Fruit fly (Drosophila melanogaster) whole organism, wandering third instar larva: ENCODE data around the gene caup.

ENCODE experiments used
- GATAd ChIP-seq: sonication (Bioruptor generic); optimal IDR thresholded peaks from 2 replicates; lab custom pipeline; 2016; ENCODE audit warnings: missing biosample characterization, missing genetic modification characterization
- Hr83 ChIP-seq: fragments of 200-300 bp; sonication (Bioruptor generic); optimal IDR thresholded peaks from 2 replicates; lab custom pipeline; 2016; ENCODE audit warnings: missing biosample characterization, mild to moderate bottlenecking, missing genetic modification characterization, moderate library complexity; ENCODE audit not compliant: poor library complexity, severe bottlenecking
- Mio ChIP-seq: sonication (Bioruptor generic); optimal IDR thresholded peaks from 2 replicates; lab custom pipeline; 2016; ENCODE audit warnings: missing biosample characterization, missing genetic modification characterization
- br ChIP-seq: fragments of 200-800 bp; sonication (Bioruptor generic); optimal IDR thresholded peaks from 2 replicates; lab custom pipeline; 2016; ENCODE audit warnings: missing biosample characterization, missing genetic modification characterization
- h ChIP-seq: fragments of 200-800 bp; sonication (Bioruptor generic); optimal IDR thresholded peaks from 3 replicates; lab custom pipeline; 2016; ENCODE audit warnings: missing biosample characterization, mild to moderate bottlenecking, missing genetic modification characterization
- lola ChIP-seq: fragments of >200 bp; optimal IDR thresholded peaks from 2 replicates; lab custom pipeline; 2017; ENCODE audit warnings: missing biosample characterization, missing genetic modification characterization
- psq ChIP-seq: fragments of 200-800 bp; sonication (Bioruptor generic); optimal IDR thresholded peaks from 3 replicates; lab custom pipeline; 2017; ENCODE audit warnings: missing biosample characterization, mild to moderate bottlenecking, missing genetic modification characterization, moderate library complexity
- usp ChIP-seq: fragments of >200 bp; optimal IDR thresholded peaks from 2 replicates; lab custom pipeline; 2017; ENCODE audit warnings: missing biosample characterization, missing genetic modification characterization

- TF ChIP-seq lola (GFP tag; lab: Kevin White, UChicago) (no peak), psq (GFP tag; lab: Kevin White, UChicago) (no peak), Mio (GFP tag; lab: Kevin White, UChicago) (no peak), br (GFP tag; lab: Kevin White, UChicago) (peak; percentile 4), Hr83 (GFP tag; lab: Kevin White, UChicago) (peak; percentile 53), h (peak; percentile 36), usp (GFP tag; lab: Kevin White, UChicago) (no peak), GATAd (GFP tag; lab: Kevin White, UChicago) (no peak)
Observed at dm6 chr3L:12653124-12653523, 43.7 kb downstream of the caup start.
